Worm (Caenorhabditis elegans) whole organism, midembryonic: Measurements from ENCODE around the gene octr-1.

Experiments
- T22C8.4 ChIP-seq: fragments of 200-800 bp; sonication (Bioruptor generic); IDR thresholded peaks from 2 replicates; pipeline ENCODE4 v1.3.6; 2022; ENCODE audit warnings: missing genetic modification characterization, missing compliant biosample characterization
- flt-1 ChIP-seq: fragments of 200-800 bp; sonication (Bioruptor generic); IDR thresholded peaks from 2 replicates; pipeline ENCODE4 v1.3.6; 2022; ENCODE audit warnings: missing genetic modification characterization, missing compliant biosample characterization
- klf-2 ChIP-seq: fragments of 200-800 bp; sonication (Bioruptor generic); conservative IDR thresholded peaks from 2 replicates; pipeline ENCODE4 v1.3.6; 2022; ENCODE audit warnings: missing genetic modification reagents, missing genetic modification characterization, missing compliant biosample characterization
- med-1 ChIP-seq: sonication (generic microtip); optimal IDR thresholded peaks from 2 replicates; lab custom pipeline; 2017; ENCODE audit warnings: missing genetic modification characterization, mild to moderate bottlenecking, missing compliant biosample characterization, antibody characterized with exemption, missing genetic modification reagents; ENCODE audit not compliant: insufficient read depth
- ref-1 ChIP-seq: fragments of 200-800 bp; sonication (Bioruptor generic); conservative IDR thresholded peaks from 2 replicates; pipeline ENCODE4 v1.3.6; 2022; ENCODE audit warnings: missing genetic modification reagents, missing genetic modification characterization, missing compliant biosample characterization
- tab-1 ChIP-seq: fragments of 200-800 bp; sonication (Bioruptor generic); IDR thresholded peaks from 2 replicates; pipeline ENCODE4 v1.3.6; 2022; ENCODE audit warnings: missing genetic modification characterization, missing compliant biosample characterization
- ztf-23 ChIP-seq: fragments of 200-800 bp; sonication (Bioruptor generic); IDR thresholded peaks from 2 replicates; pipeline ENCODE4 v1.3.6; 2022; ENCODE audit warnings: missing genetic modification reagents, missing genetic modification characterization, missing compliant biosample characterization

DNA sequence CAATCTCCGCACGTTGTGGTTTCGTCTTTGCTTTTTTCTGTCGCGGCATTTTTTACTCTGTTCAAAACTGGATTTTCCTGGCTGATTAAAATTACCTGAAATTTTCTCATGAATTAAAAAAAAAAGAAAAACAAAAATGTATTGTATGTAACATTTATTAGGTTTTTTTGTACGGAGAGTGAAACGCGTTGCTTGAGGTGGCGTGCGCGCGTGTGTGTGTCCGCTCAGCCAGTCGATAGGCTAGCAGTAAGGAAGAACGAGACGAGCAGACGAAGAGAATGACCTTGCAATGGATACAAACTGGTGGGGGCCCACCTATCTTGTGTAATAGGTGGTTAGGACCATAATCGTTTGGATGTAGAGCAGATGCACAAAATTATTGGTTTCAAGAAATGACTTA, 30.3 kb upstream of the octr-1 start, which contains the start of gene T22B7.4:
- no peak for TF ChIP-seq klf-2
- TF ChIP-seq med-1 (GFP tag; lab: Kevin White, UChicago): no peak
- TF ChIP-seq flt-1 (GFP tag; lab: Robert Waterston, UW): no peak
- no peak for TF ChIP-seq tab-1
- no peak for TF ChIP-seq ref-1 (GFP tag; lab: Robert Waterston, UW)
- TF ChIP-seq T22C8.4 (GFP tag; lab: Robert Waterston, UW): no peak
- TF ChIP-seq ztf-23: no peak
